Fruit fly (Drosophila melanogaster): ENCODE measurements around the gene CG43082.
A peak's percentile ranks its signal among the peaks of the same experiment; 100 is the strongest.

Gene CG43082

dm6 chr3L:15702191-15702590 is 40.5 kb downstream of the CG43082 start:
- TF ChIP-seq rgr (GFP tag; optimal IDR thresholded peaks at IDR 0.05) (no peak), sage (GFP tag; optimal IDR thresholded peaks at IDR 0.05) (no peak), fru (GFP tag; optimal IDR thresholded peaks at IDR 0.05) (no peak), ey (GFP tag; optimal IDR thresholded peaks at IDR 0.05) (no peak), jim (GFP tag; optimal IDR thresholded peaks at IDR 0.05) (no peak), h (GFP tag; optimal IDR thresholded peaks at IDR 0.05) (no peak)

DNA sequence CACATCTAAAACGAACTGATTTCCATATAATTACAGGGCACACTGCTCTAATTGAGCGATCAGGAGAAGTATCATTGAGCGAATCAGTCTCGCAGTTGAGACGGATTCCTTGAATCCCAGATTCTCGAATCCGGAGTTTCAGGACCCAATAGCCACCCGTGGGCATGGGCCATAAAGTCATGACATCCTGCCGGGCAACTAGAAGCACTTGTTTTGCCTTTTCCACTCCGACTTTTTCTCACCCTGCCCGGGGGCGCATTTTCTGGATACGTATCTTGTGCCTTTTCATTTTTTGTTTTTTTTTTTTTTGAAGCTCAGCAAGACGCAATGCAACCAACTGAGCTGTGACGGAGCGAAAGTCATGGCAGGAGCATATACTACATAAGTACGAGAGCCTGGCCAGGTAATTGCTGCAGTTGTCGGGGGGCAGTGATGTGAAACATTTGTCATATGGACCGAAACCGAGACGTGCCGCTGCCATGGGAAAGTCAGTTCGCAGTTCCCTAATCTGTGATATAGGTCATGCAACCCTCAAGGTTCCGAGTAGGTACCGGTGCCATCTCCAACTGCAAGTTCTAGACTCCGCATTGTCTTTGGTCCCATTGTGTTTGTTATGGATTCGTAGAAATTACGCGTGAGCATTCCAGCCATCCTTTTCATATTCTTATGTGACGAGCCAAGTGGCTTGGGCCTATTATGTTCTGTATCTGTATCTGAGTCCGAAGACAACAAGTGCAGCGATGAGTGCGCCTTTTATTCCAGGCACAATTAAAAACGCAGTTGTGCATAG is 41.9 kb downstream of the CG43082 start:
- TF ChIP-seq Myc (optimal IDR thresholded peaks at IDR 0.05) = no peak
- no peak for TF ChIP-seq rgr (GFP tag; optimal IDR thresholded peaks at IDR 0.05)
- no peak for TF ChIP-seq Mio (GFP tag; optimal IDR thresholded peaks at IDR 0.05)
- no peak for TF ChIP-seq Vsx2 (GFP tag; optimal IDR thresholded peaks at IDR 0.05; ENCODE audit: partially characterized antibody)
- TF ChIP-seq Dif (GFP tag; optimal IDR thresholded peaks at IDR 0.05; ENCODE audit: partially characterized antibody) = no peak
- no peak for TF ChIP-seq usp (GFP tag; optimal IDR thresholded peaks at IDR 0.05)
- TF ChIP-seq sv (GFP tag; optimal IDR thresholded peaks at IDR 0.05) = no peak
- no peak for TF ChIP-seq Abd-B (GFP tag; optimal IDR thresholded peaks at IDR 0.05)
- no peak for TF ChIP-seq brk (GFP tag; optimal IDR thresholded peaks at IDR 0.05)

DNA sequence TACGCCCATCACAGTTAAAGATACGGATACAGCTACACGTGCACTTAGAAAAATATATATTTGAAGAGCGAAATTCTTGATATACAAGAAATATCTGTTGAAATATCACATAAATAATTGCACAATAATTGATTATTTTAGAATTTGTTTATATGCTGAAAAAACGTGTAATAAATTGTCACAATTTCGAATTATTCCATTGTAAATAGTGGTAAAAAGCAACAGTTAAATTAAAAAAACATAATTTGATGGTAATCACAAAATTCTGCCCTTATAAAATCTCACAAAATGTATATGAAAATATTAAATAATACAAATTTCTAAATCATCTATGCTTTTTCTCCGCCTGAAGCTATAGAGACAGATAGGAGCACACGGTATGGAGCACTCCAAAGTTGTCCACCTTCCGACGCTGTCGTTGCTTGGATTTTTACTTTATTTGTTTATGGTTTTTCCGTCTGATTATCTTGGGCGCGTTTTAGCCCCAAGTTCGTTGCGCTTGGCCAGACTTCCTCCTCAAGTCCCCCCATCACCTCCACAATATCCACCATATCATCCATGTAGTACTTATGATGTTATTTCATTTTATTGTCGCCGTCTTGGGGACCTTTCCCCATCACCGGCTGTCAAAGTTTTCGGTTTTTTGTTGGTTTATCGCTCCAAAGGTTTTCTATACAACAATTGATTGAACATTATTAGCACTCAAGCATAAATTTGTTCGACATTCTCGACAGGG is 42.8 kb downstream of the CG43082 start:
- TF ChIP-seq Rel (GFP tag; optimal IDR thresholded peaks at IDR 0.05) (no peak), Rel (tag; optimal IDR thresholded peaks at IDR 0.05) (no peak), Jra (GFP tag; optimal IDR thresholded peaks at IDR 0.05) (no peak), Vsx2 (GFP tag; optimal IDR thresholded peaks at IDR 0.05; ENCODE audit: partially characterized antibody) (no peak), Sp1 (GFP tag; optimal IDR thresholded peaks at IDR 0.05) (peak; percentile 7), psq (GFP tag; optimal IDR thresholded peaks at IDR 0.05) (peak; percentile 24), sage (GFP tag; optimal IDR thresholded peaks at IDR 0.05) (no peak), h (GFP tag; optimal IDR thresholded peaks at IDR 0.05) (peak; percentile 2), foxo (GFP tag; optimal IDR thresholded peaks at IDR 0.05) (peak in 1 of 2 experiments; percentile 18), OdsH (GFP tag; optimal IDR thresholded peaks at IDR 0.05) (peak; percentile 48), sv (GFP tag; optimal IDR thresholded peaks at IDR 0.05) (peak; percentile 16), tai (GFP tag; optimal IDR thresholded peaks at IDR 0.05) (no peak)

DNA sequence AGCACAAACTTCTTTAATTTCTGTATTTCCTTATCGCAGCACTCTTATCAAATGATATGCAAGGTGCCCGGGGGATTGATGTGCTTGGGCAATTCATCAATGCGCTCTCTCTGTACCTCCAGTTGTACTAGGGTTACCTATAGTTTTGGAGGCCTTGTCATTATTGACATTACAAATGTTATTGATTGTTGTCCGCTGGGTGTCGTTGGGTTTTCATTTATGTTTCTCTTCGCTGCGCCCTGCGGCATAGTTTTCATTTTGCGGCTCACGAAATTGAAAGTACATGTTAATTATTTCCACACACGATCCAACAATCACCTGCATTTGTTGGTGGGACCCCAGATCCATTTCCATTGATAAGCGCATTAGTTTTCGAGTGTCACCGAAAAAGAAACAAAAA is 44.5 kb downstream of the CG43082 start:
- no peak for TF ChIP-seq pan (optimal IDR thresholded peaks at IDR 0.05)
- no peak for TF ChIP-seq rgr (GFP tag; optimal IDR thresholded peaks at IDR 0.05)

DNA sequence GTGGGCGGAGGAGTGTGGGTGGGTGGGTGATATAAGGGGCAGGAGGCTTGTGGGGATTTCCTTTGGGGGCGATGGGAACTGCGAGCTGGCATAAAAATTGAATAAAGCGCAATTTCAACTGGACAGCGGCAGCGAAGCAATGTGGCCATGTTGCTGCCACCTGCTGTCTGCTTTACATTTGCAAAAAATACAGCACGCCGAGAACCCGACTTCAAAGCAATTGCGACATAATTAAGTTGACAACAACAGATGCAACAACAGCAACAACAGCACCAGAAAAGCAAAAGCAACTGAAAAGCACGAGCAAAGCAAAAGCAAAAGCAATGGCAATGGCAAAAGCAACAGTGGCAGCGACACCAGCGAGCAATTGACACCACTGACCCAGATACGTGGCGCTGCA is 46.5 kb downstream of the CG43082 start:
- no peak for TF ChIP-seq CG32264 (GFP tag; optimal IDR thresholded peaks at IDR 0.05)

DNA sequence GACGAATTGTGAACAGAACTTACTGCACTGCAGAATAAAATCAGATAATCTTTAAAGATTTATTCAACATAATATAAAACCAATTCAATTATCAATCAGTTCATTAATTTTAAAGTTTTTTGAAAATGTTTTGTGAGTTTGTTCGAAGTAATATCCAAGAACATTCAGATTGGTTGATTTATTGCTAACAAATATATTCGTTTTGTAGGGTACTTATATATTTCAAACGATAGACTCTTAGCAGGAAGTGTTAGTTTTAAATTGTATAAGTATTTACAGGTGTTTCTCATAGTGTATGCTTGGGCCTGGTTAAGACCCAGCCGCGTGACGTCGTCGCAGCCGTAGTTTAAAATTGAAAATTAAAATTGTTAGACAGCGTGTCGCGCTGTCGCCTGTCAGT is 46.9 kb downstream of the CG43082 start:
- TF ChIP-seq br (GFP tag; optimal IDR thresholded peaks at IDR 0.05) = no peak
- TF ChIP-seq CG32264 (GFP tag; optimal IDR thresholded peaks at IDR 0.05) = no peak
- no peak for TF ChIP-seq Dfd (GFP tag; optimal IDR thresholded peaks at IDR 0.05)
- no peak for TF ChIP-seq Rel (GFP tag; optimal IDR thresholded peaks at IDR 0.05)
- TF ChIP-seq Rel (tag; optimal IDR thresholded peaks at IDR 0.05) = no peak
- TF ChIP-seq Abd-B (GFP tag; optimal IDR thresholded peaks at IDR 0.05) = no peak
- no peak for TF ChIP-seq foxo (GFP tag; optimal IDR thresholded peaks at IDR 0.05)
- TF ChIP-seq rgr (GFP tag; optimal IDR thresholded peaks at IDR 0.05) = no peak
- no peak for TF ChIP-seq Hr83 (GFP tag; optimal IDR thresholded peaks at IDR 0.05; ENCODE audit: poor library complexity, severe bottlenecking)
- no peak for TF ChIP-seq Hr78 (GFP tag; optimal IDR thresholded peaks at IDR 0.05)
- TF ChIP-seq jim (GFP tag; optimal IDR thresholded peaks at IDR 0.05) = no peak
- no peak for TF ChIP-seq N (GFP tag; optimal IDR thresholded peaks at IDR 0.05)
- no peak for TF ChIP-seq Myc (optimal IDR thresholded peaks at IDR 0.05)
- no peak for TF ChIP-seq Vsx2 (GFP tag; optimal IDR thresholded peaks at IDR 0.05; ENCODE audit: partially characterized antibody)
- TF ChIP-seq sv (GFP tag; optimal IDR thresholded peaks at IDR 0.05) = no peak
- TF ChIP-seq CG9705 (GFP tag; optimal IDR thresholded peaks at IDR 0.05) = no peak

Data from whole organism, wandering third instar larva.